Worm (Caenorhabditis elegans) whole organism, L2 larva: Measurements from ENCODE around the gene cng-2.

ENCODE experiments used
- C34F6.9 ChIP-seq: fragments of 150-350 bp; optimal IDR thresholded peaks from 2 replicates; lab custom pipeline; 2014; ENCODE audit warnings: missing biosample characterization, missing genetic modification characterization
- F13H6.1 ChIP-seq: sonication (generic microtip); optimal IDR thresholded peaks from 2 replicates; lab custom pipeline; 2016; ENCODE audit warnings: missing genetic modification characterization, missing compliant biosample characterization
- Y55F3AM.14 ChIP-seq: fragments of 200-800 bp; sonication (Bioruptor generic); optimal IDR thresholded peaks from 2 replicates; lab custom pipeline; 2018; ENCODE audit warnings: mild to moderate bottlenecking, missing genetic modification characterization, missing compliant biosample characterization
- alr-1 ChIP-seq: fragments of 150-350 bp; optimal IDR thresholded peaks from 2 replicates; lab custom pipeline; 2014; ENCODE audit warnings: missing biosample characterization, missing genetic modification characterization
- aly-2 ChIP-seq: fragments of 150-350 bp; optimal IDR thresholded peaks from 2 replicates; lab custom pipeline; 2014; ENCODE audit warnings: missing biosample characterization, missing genetic modification characterization
- blmp-1 ChIP-seq: sonication (generic microtip); optimal IDR thresholded peaks from 2 replicates; lab custom pipeline; 2017; ENCODE audit warnings: missing genetic modification characterization, mild to moderate bottlenecking, missing compliant biosample characterization, antibody characterized with exemption, moderate library complexity; ENCODE audit not compliant: insufficient read depth
- ceh-16 ChIP-seq: fragments of 150-350 bp; optimal IDR thresholded peaks from 2 replicates; lab custom pipeline; 2014; ENCODE audit warnings: missing biosample characterization, missing genetic modification characterization
- ceh-82 ChIP-seq: fragments of 150-350 bp; optimal IDR thresholded peaks from 2 replicates; lab custom pipeline; 2014; ENCODE audit warnings: missing biosample characterization, missing genetic modification characterization
- crh-2 ChIP-seq: sonication (generic microtip); optimal IDR thresholded peaks from 2 replicates; lab custom pipeline; 2017; ENCODE audit warnings: missing biosample characterization, missing genetic modification characterization
- elt-1 ChIP-seq: fragments of 150-350 bp; optimal IDR thresholded peaks from 2 replicates; lab custom pipeline; 2014; ENCODE audit warnings: missing biosample characterization, missing genetic modification characterization
- elt-3 ChIP-seq: sonication (generic microtip); optimal IDR thresholded peaks from 2 replicates; lab custom pipeline; 2017; ENCODE audit warnings: missing biosample characterization, missing genetic modification characterization
- fos-1 ChIP-seq: fragments of 150-350 bp; optimal IDR thresholded peaks from 2 replicates; lab custom pipeline; 2014; ENCODE audit warnings: missing biosample characterization, missing genetic modification characterization
- gmeb-1 ChIP-seq: fragments of 150-350 bp; optimal IDR thresholded peaks from 2 replicates; lab custom pipeline; 2014; ENCODE audit warnings: missing biosample characterization, missing genetic modification characterization
- lin-13 ChIP-seq: fragments of 150-350 bp; optimal IDR thresholded peaks from 2 replicates; lab custom pipeline; 2014; ENCODE audit warnings: missing biosample characterization, missing genetic modification reagents, missing genetic modification characterization
- lin-39 ChIP-seq: fragments of 150-350 bp; optimal IDR thresholded peaks from 2 replicates; lab custom pipeline; 2014; ENCODE audit warnings: missing biosample characterization, missing genetic modification reagents, missing genetic modification characterization
- lsy-2 ChIP-seq, 2 experiments: fragments of 150-350 bp in 1 of 2; sonication (generic microtip) in 1 of 2; optimal IDR thresholded peaks; 2 replicates each; lab custom pipeline; 2014 to 2017; ENCODE audit warnings: missing biosample characterization in 2 of 2, missing genetic modification characterization in 2 of 2
- mab-5 ChIP-seq: fragments of 150-350 bp; optimal IDR thresholded peaks from 2 replicates; lab custom pipeline; 2014; ENCODE audit warnings: missing biosample characterization, missing genetic modification characterization
- mdl-1 ChIP-seq, 2 experiments: fragments of 150-350 bp in 1 of 2; sonication (generic microtip) in 1 of 2; optimal IDR thresholded peaks; 2 replicates each; lab custom pipeline; 2017; ENCODE audit warnings: missing biosample characterization in 2 of 2, missing genetic modification characterization in 2 of 2
- nhr-11 ChIP-seq: fragments of 150-350 bp; optimal IDR thresholded peaks from 2 replicates; lab custom pipeline; 2014; ENCODE audit warnings: missing biosample characterization, missing genetic modification characterization
- nhr-12 ChIP-seq: fragments of 150-350 bp; optimal IDR thresholded peaks from 2 replicates; lab custom pipeline; 2014; ENCODE audit warnings: missing biosample characterization, missing genetic modification characterization
- nhr-129 ChIP-seq: fragments of 150-350 bp; optimal IDR thresholded peaks from 2 replicates; lab custom pipeline; 2014; ENCODE audit warnings: missing biosample characterization, missing genetic modification characterization
- nhr-21 ChIP-seq: fragments of 150-350 bp; optimal IDR thresholded peaks from 2 replicates; lab custom pipeline; 2014; ENCODE audit warnings: missing biosample characterization, missing genetic modification characterization
- nhr-23 ChIP-seq: fragments of 150-350 bp; optimal IDR thresholded peaks from 2 replicates; lab custom pipeline; 2014; ENCODE audit warnings: missing biosample characterization, missing genetic modification reagents, missing genetic modification characterization
- nhr-237 ChIP-seq: fragments of 150-350 bp; optimal IDR thresholded peaks from 2 replicates; lab custom pipeline; 2014; ENCODE audit warnings: missing biosample characterization, missing genetic modification characterization
- nhr-25 ChIP-seq: fragments of 150-350 bp; sonication (generic microtip); optimal IDR thresholded peaks from 3 replicates; lab custom pipeline; 2014; ENCODE audit warnings: missing biosample characterization, missing genetic modification characterization
- peb-1 ChIP-seq: fragments of 150-350 bp; optimal IDR thresholded peaks from 2 replicates; lab custom pipeline; 2014; ENCODE audit warnings: missing biosample characterization, missing genetic modification characterization
- sem-4 ChIP-seq: fragments of 150-350 bp; optimal IDR thresholded peaks from 2 replicates; lab custom pipeline; 2014; ENCODE audit warnings: missing biosample characterization, missing genetic modification reagents, missing genetic modification characterization
- skn-1 ChIP-seq: sonication (generic microtip); optimal IDR thresholded peaks from 2 replicates; lab custom pipeline; 2017; ENCODE audit warnings: missing biosample characterization, missing genetic modification characterization
- sma-3 ChIP-seq: sonication (generic microtip); optimal IDR thresholded peaks from 2 replicates; lab custom pipeline; 2016; ENCODE audit warnings: missing genetic modification reagents, missing genetic modification characterization, missing compliant biosample characterization
- sma-9 ChIP-seq, 2 experiments: fragments of 150-350 bp in 1 of 2; sonication (generic microtip) in 1 of 2; optimal IDR thresholded peaks; 2 replicates each; lab custom pipeline; 2014 to 2016; ENCODE audit warnings: missing genetic modification characterization in 2 of 2, mild to moderate bottlenecking in 1 of 2, missing biosample characterization in 1 of 2, missing compliant biosample characterization in 1 of 2, missing genetic modification reagents in 1 of 2, moderate library complexity in 1 of 2
- snpc-4 ChIP-seq: fragments of 150-350 bp; optimal IDR thresholded peaks from 2 replicates; lab custom pipeline; 2014; ENCODE audit warnings: missing biosample characterization, missing genetic modification characterization
- unc-39 ChIP-seq: fragments of 150-350 bp; optimal IDR thresholded peaks from 2 replicates; lab custom pipeline; 2014; ENCODE audit warnings: missing biosample characterization, missing genetic modification characterization
- unc-55 ChIP-seq: fragments of 150-350 bp; sonication (generic microtip); optimal IDR thresholded peaks from 3 replicates; lab custom pipeline; 2014; ENCODE audit warnings: missing biosample characterization, missing genetic modification reagents, missing genetic modification characterization
- unc-62 ChIP-seq: fragments of 150-350 bp; optimal IDR thresholded peaks from 2 replicates; lab custom pipeline; 2014; ENCODE audit warnings: missing biosample characterization, missing genetic modification reagents, missing genetic modification characterization
- zag-1 ChIP-seq: fragments of 150-350 bp; optimal IDR thresholded peaks from 2 replicates; lab custom pipeline; 2014; ENCODE audit warnings: missing biosample characterization, missing genetic modification characterization
- ztf-1 ChIP-seq: fragments of 200-800 bp; sonication (Bioruptor generic); conservative IDR thresholded peaks from 2 replicates; pipeline ENCODE4 v1.3.6; 2022; ENCODE audit warnings: missing genetic modification characterization, missing compliant biosample characterization
- ztf-4 ChIP-seq: fragments of 150-350 bp; optimal IDR thresholded peaks from 2 replicates; lab custom pipeline; 2014; ENCODE audit warnings: missing biosample characterization, missing genetic modification characterization

The cng-2 gene

DNA sequence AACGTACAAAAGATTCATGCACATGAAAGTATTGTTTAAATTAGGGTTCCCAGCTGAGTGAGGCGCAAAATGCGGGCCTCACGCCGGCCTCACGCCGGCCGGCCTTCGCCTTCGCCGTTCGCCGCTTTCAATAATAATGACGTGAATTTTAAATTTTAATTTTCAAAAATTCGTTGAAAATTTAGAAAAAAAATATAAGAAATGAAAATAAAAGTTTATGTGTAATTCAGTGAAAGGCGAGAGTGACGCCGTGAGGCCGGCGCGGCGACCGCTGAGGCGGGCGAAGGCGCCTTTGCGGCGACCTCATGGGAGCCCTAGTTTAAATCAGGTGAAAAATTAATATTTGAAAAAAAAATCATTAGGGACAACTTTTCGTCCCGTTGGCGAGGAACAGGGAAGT, 20.5 kb downstream of the cng-2 start:
- no peak for TF ChIP-seq snpc-4 (tag; lab: Kevin White, UChicago)
- TF ChIP-seq unc-55 (GFP tag; lab: Kevin White, UChicago) = no peak
- TF ChIP-seq skn-1 (tag; lab: Kevin White, UChicago) = no peak
- TF ChIP-seq unc-62 = no peak
- TF ChIP-seq aly-2 (tag; lab: Kevin White, UChicago) = no peak
- TF ChIP-seq unc-39 = no peak

DNA sequence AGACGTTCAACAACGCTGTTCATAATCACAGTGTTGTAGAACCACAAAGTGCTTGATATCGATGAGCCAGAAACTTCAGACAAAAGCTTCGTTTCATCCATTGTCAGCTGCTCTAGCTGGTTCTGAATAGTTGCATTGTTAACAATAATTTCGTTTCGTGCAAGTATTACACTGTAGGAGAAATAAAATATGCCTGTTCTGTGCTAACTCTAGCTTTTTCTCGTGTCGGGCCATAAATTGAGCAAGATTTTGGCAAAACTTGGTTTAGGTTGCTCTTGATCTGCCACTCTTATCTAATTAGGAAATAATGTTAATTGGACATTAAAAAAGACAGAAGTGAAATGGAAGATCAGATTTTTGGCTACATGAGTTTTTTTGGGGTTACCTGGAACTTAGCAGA, 22.0 kb downstream of the cng-2 start, which contains the start of gene R05C11.2:
TSS of gene R05C11.2 (minus strand) at position 101 of the 400 bp plus-strand sequence.
- TF ChIP-seq nhr-23 (tag; lab: Kevin White, UChicago) (no peak), unc-39 (no peak), mab-5 (tag; lab: Kevin White, UChicago) (no peak), skn-1 (tag; lab: Kevin White, UChicago) (no peak), fos-1 (tag; lab: Kevin White, UChicago) (no peak), gmeb-1 (no peak), lin-39 (no peak), mdl-1 (tag; optimal IDR thresholded peaks at IDR 0.05; lab: Kevin White, UChicago) (no peak), sma-3 (GFP tag; lab: Kevin White, UChicago) (no peak), Y55F3AM.14 (GFP tag; lab: Kevin White, UChicago) (no peak)
- TF ChIP-seq, all 48 proteins: peak for 0

DNA sequence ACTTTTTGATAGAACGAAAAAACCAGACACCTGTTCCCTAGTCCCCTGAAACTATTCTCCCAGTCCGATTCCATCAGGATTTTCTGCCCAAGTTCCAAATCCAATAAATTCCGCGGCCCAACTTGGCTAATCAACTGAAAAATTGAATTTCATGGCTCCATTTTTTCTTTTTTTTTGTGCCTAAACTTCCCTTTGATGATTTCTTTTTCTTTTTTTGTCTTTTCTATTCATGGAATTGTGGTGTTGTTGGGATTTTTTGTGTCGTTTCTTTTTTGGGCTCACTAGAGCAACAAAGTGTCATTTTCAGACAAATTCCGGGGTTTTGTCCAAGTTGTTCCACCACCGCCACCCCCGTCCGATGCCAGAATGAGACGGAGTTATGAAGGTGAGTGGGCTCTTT, 28.9 kb downstream of the cng-2 start, which contains the start of gene arrd-26:
TSS of gene arrd-26 (plus strand) at position 301 of the 400 bp plus-strand sequence.
- no peak for TF ChIP-seq ztf-1 (GFP tag; lab: Robert Waterston, UW)
- TF ChIP-seq nhr-25 (tag; lab: Kevin White, UChicago) = no peak
- no peak for TF ChIP-seq alr-1
- no peak for TF ChIP-seq unc-62
- no peak for TF ChIP-seq nhr-11
- TF ChIP-seq ceh-82 (tag; lab: Kevin White, UChicago) = no peak
- TF ChIP-seq F13H6.1 (tag; lab: Kevin White, UChicago) = no peak
- TF ChIP-seq elt-1 (tag; lab: Kevin White, UChicago) = no peak
- no peak for TF ChIP-seq ztf-4 (tag; lab: Kevin White, UChicago)
- TF ChIP-seq crh-2 (tag; lab: Kevin White, UChicago) = no peak
- no peak for TF ChIP-seq lsy-2 (tag; optimal IDR thresholded peaks at IDR 0.05; lab: Kevin White, UChicago)
- TF ChIP-seq nhr-237 (tag; lab: Kevin White, UChicago) = no peak
- TF ChIP-seq gmeb-1 = no peak
- TF ChIP-seq ceh-16 = no peak
- TF ChIP-seq peb-1 (tag; lab: Kevin White, UChicago) = no peak
- TF ChIP-seq snpc-4 (tag; lab: Kevin White, UChicago) = no peak
- TF ChIP-seq nhr-12 (tag; lab: Kevin White, UChicago) = no peak
- TF ChIP-seq zag-1 = no peak

DNA sequence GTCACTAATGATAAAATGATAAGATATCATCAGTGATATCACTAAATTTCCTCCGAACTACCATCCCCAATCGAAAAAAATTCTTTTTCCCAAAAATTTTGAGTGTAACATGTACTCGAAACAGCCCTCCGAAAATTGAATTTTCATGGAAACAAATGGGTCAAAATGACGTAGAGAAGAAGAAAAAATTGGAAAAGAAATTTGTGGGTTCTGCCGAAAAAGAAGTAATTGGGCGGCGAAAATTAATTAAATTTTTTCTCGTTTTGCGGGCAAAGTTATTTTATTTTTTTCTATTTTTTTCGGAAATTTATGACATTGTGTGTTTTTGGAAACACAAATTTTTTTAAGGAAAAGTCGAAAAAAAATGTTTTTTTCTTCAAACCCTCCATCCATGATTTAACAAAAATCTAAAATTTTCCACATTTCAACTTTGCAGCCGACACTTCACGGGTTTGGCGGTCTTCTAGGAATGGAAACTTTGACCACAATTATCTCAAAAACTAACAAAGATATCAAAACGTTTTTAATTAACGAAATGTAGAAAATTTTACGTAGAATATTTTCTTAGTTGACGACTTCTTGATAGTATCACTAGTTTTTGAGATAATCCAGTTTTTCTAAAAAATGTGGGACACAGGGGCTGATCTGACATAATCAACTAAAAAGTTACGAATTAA, 40.3 kb downstream of the cng-2 start:
- TF ChIP-seq F13H6.1 (tag; lab: Kevin White, UChicago) (no peak), sem-4 (tag; lab: Kevin White, UChicago) (no peak), aly-2 (tag; lab: Kevin White, UChicago) (no peak), nhr-21 (tag; lab: Kevin White, UChicago) (no peak), ceh-16 (no peak), lsy-2 (tag; optimal IDR thresholded peaks at IDR 0.05; lab: Kevin White, UChicago) (peak in 1 of 2 experiments; percentile 10), sma-9 (GFP tag; optimal IDR thresholded peaks at IDR 0.05; lab: Kevin White, UChicago) (no peak), sma-9 (tag; optimal IDR thresholded peaks at IDR 0.05; lab: Kevin White, UChicago) (no peak)

DNA sequence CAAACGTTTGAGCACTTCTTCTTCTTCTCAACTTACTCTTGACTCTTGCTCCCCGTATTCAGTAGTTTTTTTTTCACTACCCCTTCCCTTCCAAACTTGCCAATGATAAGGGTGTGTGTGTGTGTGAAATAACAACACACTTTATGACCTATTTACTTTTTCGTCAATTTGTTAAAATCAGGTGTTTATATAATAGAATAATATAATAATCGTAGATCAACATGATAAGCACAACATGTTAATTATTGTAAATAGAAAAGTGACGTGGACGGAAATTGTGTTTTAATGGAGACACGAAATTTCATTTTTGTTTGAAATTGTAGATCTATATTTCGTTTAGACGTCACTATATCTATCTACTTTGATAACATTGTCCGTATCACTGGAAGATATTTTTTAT, 43.3 kb downstream of the cng-2 start:
- TF ChIP-seq sma-9 (GFP tag; optimal IDR thresholded peaks at IDR 0.05; lab: Kevin White, UChicago) (no peak), sma-9 (tag; optimal IDR thresholded peaks at IDR 0.05; lab: Kevin White, UChicago) (no peak)

- TF ChIP-seq lin-13 (no peak), nhr-25 (tag; lab: Kevin White, UChicago) (peak; percentile 58), nhr-21 (tag; lab: Kevin White, UChicago) (peak; percentile 12), snpc-4 (tag; lab: Kevin White, UChicago) (no peak), blmp-1 (tag; lab: Kevin White, UChicago) (peak; percentile 34), sma-3 (GFP tag; lab: Kevin White, UChicago) (peak; percentile 48), C34F6.9 (no peak), nhr-129 (tag; lab: Kevin White, UChicago) (peak; percentile 49), elt-3 (tag; lab: Kevin White, UChicago) (no peak)
- TF ChIP-seq, all 48 proteins: peak for 5
Measured at ce11 chrIV:2083146-2083545, 46.2 kb downstream of the cng-2 start.
